Worm (Caenorhabditis elegans) whole organism, late embryonic: ENCODE data around the gene Y53F4B.43.

ENCODE experiments used
- Y22D7AL.16 ChIP-seq: sonication (generic microtip); optimal IDR thresholded peaks from 2 replicates; lab custom pipeline; 2016; ENCODE audit warnings: missing genetic modification characterization, missing compliant biosample characterization
- ceh-9 ChIP-seq: sonication (generic microtip); optimal IDR thresholded peaks from 2 replicates; lab custom pipeline; 2016; ENCODE audit warnings: mild to moderate bottlenecking, missing genetic modification characterization, inconsistent platforms, missing compliant biosample characterization
- elt-4 ChIP-seq: sonication (generic microtip); optimal IDR thresholded peaks from 2 replicates; lab custom pipeline; 2016; ENCODE audit warnings: missing genetic modification characterization, missing compliant biosample characterization
- gmeb-2 ChIP-seq: sonication (generic microtip); optimal IDR thresholded peaks from 2 replicates; lab custom pipeline; 2016; ENCODE audit warnings: missing genetic modification characterization, inconsistent platforms, missing compliant biosample characterization

ce11 chrII:15014380-15014779, 26.1 kb downstream of the Y53F4B.43 start, which contains the start of gene Y53F4B.51:
- TF ChIP-seq ceh-9 (tag; lab: Kevin White, UChicago) (no peak), elt-4 (tag; lab: Kevin White, UChicago) (no peak), Y22D7AL.16 (no peak), gmeb-2 (no peak)
